Fruit fly (Drosophila melanogaster): ENCODE measurements around the gene CG6432.

DNA sequence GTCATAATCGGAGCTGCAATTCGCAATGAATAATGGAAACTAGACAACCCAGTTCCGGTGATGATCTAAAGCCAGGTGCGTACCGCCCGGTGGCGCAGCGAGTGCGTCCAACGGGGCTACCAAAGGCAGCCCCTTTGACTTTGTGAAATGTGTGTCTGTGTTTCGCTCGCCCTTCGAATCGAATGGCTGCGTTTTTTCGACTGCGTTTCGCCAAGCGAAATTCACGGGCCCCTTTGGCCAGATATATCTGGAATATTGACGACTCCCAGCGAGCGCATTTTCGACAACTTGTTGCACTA is 17.7 kb upstream of the CG6432 start:
- TF ChIP-seq CG8478 (optimal IDR thresholded peaks at IDR 0.05), result no peak
- no peak for TF ChIP-seq CTCF (optimal IDR thresholded peaks at IDR 0.05)
